Worm (Caenorhabditis elegans): ENCODE data around the gene sqv-7.

Gene sqv-7

ce11 chrII:7024897-7025852 lies 12.7 kb upstream of the sqv-7 start, which contains the start of gene znf-598 (continued):
- no peak for TF ChIP-seq mdt-29 (GFP tag; IDR thresholded peaks at IDR 0.05)
- TF ChIP-seq F49E8.2 (tag; optimal IDR thresholded peaks at IDR 0.05; ENCODE audit: borderline replicate concordance), result no peak
- TF ChIP-seq lim-7 (GFP tag; IDR thresholded peaks at IDR 0.05), result no peak
- TF ChIP-seq nhr-11 (tag; optimal IDR thresholded peaks at IDR 0.05), result peak; percentile 29
- no peak for TF ChIP-seq nhr-76 (tag; optimal IDR thresholded peaks at IDR 0.05)
- no peak for TF ChIP-seq fos-1 (tag; optimal IDR thresholded peaks at IDR 0.05)
- TF ChIP-seq ceh-28 (tag; optimal IDR thresholded peaks at IDR 0.05), result no peak
- TF ChIP-seq daf-19 (GFP tag; conservative IDR thresholded peaks at IDR 0.05), result no peak
- no peak for TF ChIP-seq lin-29 (GFP tag; IDR thresholded peaks at IDR 0.05)
- TF ChIP-seq lsy-2 (tag; optimal IDR thresholded peaks at IDR 0.05), result peak in 1 of 2 experiments; percentile 83
- TF ChIP-seq ceh-62 (tag; optimal IDR thresholded peaks at IDR 0.05), result no peak
- no peak for TF ChIP-seq daf-16 (GFP tag; optimal IDR thresholded peaks at IDR 0.05)
- TF ChIP-seq daf-16 (tag; optimal IDR thresholded peaks at IDR 0.05), result peak; percentile 74
- no peak for TF ChIP-seq egl-43 (GFP tag; IDR thresholded peaks at IDR 0.05)
- TF ChIP-seq F10B5.3 (tag; optimal IDR thresholded peaks at IDR 0.05), result no peak
- TF ChIP-seq R02D3.7 (tag; optimal IDR thresholded peaks at IDR 0.05), result no peak
- TF ChIP-seq ceh-20 (GFP tag; IDR thresholded peaks at IDR 0.05), result no peak
- peak; percentile 19 for TF ChIP-seq rbr-2 (tag; optimal IDR thresholded peaks at IDR 0.05)
- TF ChIP-seq aha-1 (tag), result peak; percentile 84
- no peak for TF ChIP-seq arid-1 (GFP tag; conservative IDR thresholded peaks at IDR 0.05)
- no peak for TF ChIP-seq ZK546.5 (tag; optimal IDR thresholded peaks at IDR 0.05)
- TF ChIP-seq D1046.2 (GFP tag; IDR thresholded peaks at IDR 0.05), result no peak
- no peak for TF ChIP-seq lin-13 (GFP tag; optimal IDR thresholded peaks at IDR 0.05)
- peak; percentile 58 for TF ChIP-seq dve-1 (tag; optimal IDR thresholded peaks at IDR 0.05; ENCODE audit: insufficient read depth)
- TF ChIP-seq unc-39 (tag; optimal IDR thresholded peaks at IDR 0.05), result no peak
- no peak for TF ChIP-seq ZK337.2 (GFP tag; IDR thresholded peaks at IDR 0.05)
- no peak for TF ChIP-seq Y75B8A.6 (GFP tag; IDR thresholded peaks at IDR 0.05)
- TF ChIP-seq cey-2 (tag; optimal IDR thresholded peaks at IDR 0.05; ENCODE audit: borderline replicate concordance, insufficient read depth), result no peak
- TF ChIP-seq pha-4 (GFP tag; IDR thresholded peaks at IDR 0.05), result no peak
- peak; percentile 24 for TF ChIP-seq pha-4 (tag; optimal IDR thresholded peaks at IDR 0.05)
- peak; percentile 19 for TF ChIP-seq hlh-30 (tag; optimal IDR thresholded peaks at IDR 0.05; ENCODE audit: insufficient read depth)
- TF ChIP-seq spr-3 (GFP tag; optimal IDR thresholded peaks at IDR 0.05), result no peak
- no peak for TF ChIP-seq spr-1 (tag; optimal IDR thresholded peaks at IDR 0.05)
- no peak for TF ChIP-seq duxl-1 (tag; optimal IDR thresholded peaks at IDR 0.05; ENCODE audit: poor library complexity)
- TF ChIP-seq zip-11 (GFP tag; IDR thresholded peaks at IDR 0.05), result no peak
- TF ChIP-seq snpc-1.2 (GFP tag; IDR thresholded peaks at IDR 0.05), result no peak
- no peak for TF ChIP-seq mxl-3 (GFP tag; optimal IDR thresholded peaks at IDR 0.05)
- no peak for TF ChIP-seq lin-1 (GFP tag; IDR thresholded peaks at IDR 0.05)
- TF ChIP-seq snpc-4 (tag; optimal IDR thresholded peaks at IDR 0.05), result no peak
- no peak for TF ChIP-seq dmd-9 (GFP tag; IDR thresholded peaks at IDR 0.05)
- TF ChIP-seq nhr-102 (tag; optimal IDR thresholded peaks at IDR 0.05), result no peak
- TF ChIP-seq zfp-2 (tag; optimal IDR thresholded peaks at IDR 0.05), result no peak
- no peak for TF ChIP-seq hmg-1.1 (GFP tag; IDR thresholded peaks at IDR 0.05)
- no peak for TF ChIP-seq lir-3 (tag; optimal IDR thresholded peaks at IDR 0.05)
- TF ChIP-seq nhr-6 (tag; optimal IDR thresholded peaks at IDR 0.05), result peak; percentile 43
- TF ChIP-seq zag-1 (tag; optimal IDR thresholded peaks at IDR 0.05), result no peak
- TF ChIP-seq Y105C5A.15 (GFP tag; IDR thresholded peaks at IDR 0.05), result no peak
- no peak for TF ChIP-seq daf-12 (tag; optimal IDR thresholded peaks at IDR 0.05)
- no peak for TF ChIP-seq ztf-7 (tag; optimal IDR thresholded peaks at IDR 0.05)
- no peak for TF ChIP-seq nhr-41 (GFP tag; IDR thresholded peaks at IDR 0.05)

Data from whole organism, L4 larva.